Fruit fly (Drosophila melanogaster): Measurements from ENCODE around the gene CG15459.

Gene CG15459

DNA sequence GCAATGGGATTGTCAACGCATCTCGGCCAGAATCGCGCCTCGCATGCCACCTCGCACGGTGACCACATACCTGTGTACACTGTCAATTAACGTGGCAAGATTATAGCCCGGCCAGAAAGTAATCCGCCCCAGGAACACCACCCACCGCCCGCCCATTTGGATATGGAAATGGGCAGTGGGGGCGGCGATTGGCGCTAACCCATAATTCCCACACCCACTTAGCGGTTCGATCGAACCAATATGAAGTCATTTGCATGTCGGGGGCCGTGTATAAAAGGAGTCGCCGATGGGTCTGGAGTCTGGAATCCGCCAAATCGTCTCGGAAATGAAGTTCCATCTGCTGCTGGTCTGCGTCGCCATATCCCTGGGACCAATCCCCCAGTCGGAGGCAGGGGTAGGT is 2.1 kb upstream of the CG15459 start, which contains the start of gene Obp19a:
TSS of gene Obp19a (plus strand) at position 301 of the 400 bp plus-strand sequence.
- TF ChIP-seq CG8478 (optimal IDR thresholded peaks at IDR 0.05) (no peak), CTCF (optimal IDR thresholded peaks at IDR 0.05) (no peak)

- TF ChIP-seq CG8478 (optimal IDR thresholded peaks at IDR 0.05) (no peak), CTCF (optimal IDR thresholded peaks at IDR 0.05) (no peak)
Observed at dm6 chrX:20414099-20414498, 718 bp upstream of the CG15459 start, which contains the start of gene CG15458. Gene CG15458, minus strand, starts transcription at chrX:20414199.

DNA sequence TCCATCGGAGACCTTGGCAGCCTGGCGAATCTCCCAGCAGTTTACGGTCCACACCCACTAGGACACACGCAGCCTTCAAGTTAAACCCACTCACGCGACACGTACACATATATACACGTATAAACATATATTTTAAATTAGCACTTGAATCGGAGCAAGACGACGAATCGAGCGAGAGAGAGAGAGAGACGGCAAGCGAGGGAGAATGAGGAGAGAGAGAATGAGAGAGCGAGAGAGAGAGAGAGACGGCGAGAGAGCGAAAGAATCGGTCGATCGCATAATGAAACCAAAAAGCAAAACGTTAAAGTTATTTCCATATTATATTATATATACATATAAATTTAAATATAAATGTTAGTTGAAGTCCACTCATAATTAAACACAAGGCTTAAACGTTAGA is 1.7 kb downstream of the CG15459 start:
- TF ChIP-seq CG8478 (optimal IDR thresholded peaks at IDR 0.05): no peak
- TF ChIP-seq CTCF (optimal IDR thresholded peaks at IDR 0.05): no peak

- TF ChIP-seq CG8478 (optimal IDR thresholded peaks at IDR 0.05) (no peak), CTCF (optimal IDR thresholded peaks at IDR 0.05) (no peak)
Observed at dm6 chrX:20394066-20394913, 19.1 kb downstream of the CG15459 start, which contains the start of gene HERC2. Gene HERC2, plus strand, starts transcription at chrX:20394395.

DNA sequence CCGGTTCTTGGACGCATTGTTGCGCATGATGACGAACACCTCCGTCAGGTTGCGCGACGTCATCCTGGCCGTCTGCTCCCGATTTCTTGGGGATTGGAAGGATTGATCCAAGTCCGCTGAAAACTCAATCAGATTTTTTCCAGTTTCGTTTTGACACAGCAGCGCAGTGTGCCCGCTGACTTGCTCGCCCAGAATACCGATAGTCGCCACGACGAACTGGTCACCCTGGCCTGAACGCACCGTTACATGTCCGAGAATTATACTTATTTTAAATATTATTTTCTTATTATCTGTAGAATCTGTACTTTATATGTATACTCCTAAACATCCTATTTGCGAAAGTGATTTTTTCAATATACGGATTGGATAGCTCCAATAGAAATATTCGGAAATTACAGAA is 19.8 kb downstream of the CG15459 start, which contains the start of gene Syx16:
TSS of gene Syx16 (minus strand) at position 172 of the 400 bp plus-strand sequence.
- no peak for TF ChIP-seq CG8478 (optimal IDR thresholded peaks at IDR 0.05)
- no peak for TF ChIP-seq CTCF (optimal IDR thresholded peaks at IDR 0.05)

dm6 chrX:20391230-20391629 is 22.2 kb downstream of the CG15459 start:
- TF ChIP-seq CTCF (optimal IDR thresholded peaks at IDR 0.05) (peak; percentile 26 to 53), CG8478 (optimal IDR thresholded peaks at IDR 0.05) (no peak)

DNA sequence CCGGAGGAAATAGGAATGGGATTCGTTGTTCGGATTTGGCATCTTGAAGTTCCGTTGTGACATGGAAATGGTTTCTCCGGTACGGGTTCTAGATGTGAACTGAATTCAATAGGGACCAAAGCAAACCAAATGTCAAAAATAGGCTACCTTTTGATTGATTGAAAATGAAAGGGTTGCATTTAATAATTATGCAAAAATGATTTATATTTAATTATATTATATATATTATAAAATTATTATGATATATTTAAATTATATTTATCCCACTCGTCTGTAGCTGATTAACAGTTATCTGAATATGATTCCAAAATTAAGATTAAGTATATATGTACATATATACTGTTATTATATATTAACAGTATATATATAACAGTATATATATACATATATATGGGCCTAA is 22.7 kb downstream of the CG15459 start, which contains the start of gene jb:
TSS of gene jb (minus strand) at position 101 of the 400 bp plus-strand sequence.
- TF ChIP-seq CG8478 (optimal IDR thresholded peaks at IDR 0.05): no peak
- no peak for TF ChIP-seq CTCF (optimal IDR thresholded peaks at IDR 0.05)

dm6 chrX:20389633-20390032 is 23.7 kb downstream of the CG15459 start:
- no peak for TF ChIP-seq CG8478 (optimal IDR thresholded peaks at IDR 0.05)
- no peak for TF ChIP-seq CTCF (optimal IDR thresholded peaks at IDR 0.05)

- TF ChIP-seq CTCF (optimal IDR thresholded peaks at IDR 0.05) (peak; percentile 53), CG8478 (optimal IDR thresholded peaks at IDR 0.05) (no peak)
Observed at dm6 chrX:20385865-20386264, 27.5 kb downstream of the CG15459 start.

DNA sequence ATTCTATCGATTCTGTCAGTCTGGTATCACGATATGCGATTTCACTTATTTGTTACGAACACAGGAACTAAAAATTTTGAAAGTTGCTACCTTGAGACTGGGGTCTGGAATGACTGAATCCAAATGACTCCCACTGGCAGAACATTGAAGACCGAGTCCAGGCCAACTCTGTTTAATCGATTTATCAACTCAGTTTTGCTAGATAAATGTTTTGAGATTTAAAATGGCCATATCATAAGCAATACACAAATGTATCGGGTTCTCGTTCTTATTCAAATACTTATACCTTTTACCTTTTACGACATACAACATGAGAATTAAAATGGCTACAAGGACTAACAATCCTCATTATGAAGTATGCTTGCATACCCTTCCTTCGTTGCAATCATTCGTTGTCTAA is 37.0 kb downstream of the CG15459 start, which contains the start of gene CG12679:
TSS of gene CG12679 (minus strand) at position 101 of the 400 bp plus-strand sequence.
- TF ChIP-seq CG8478 (optimal IDR thresholded peaks at IDR 0.05) (no peak), CTCF (optimal IDR thresholded peaks at IDR 0.05) (no peak)
